Fruit fly (Drosophila melanogaster): ENCODE measurements around the gene CG6106.

- TF ChIP-seq brk (GFP tag; optimal IDR thresholded peaks at IDR 0.05) (no peak), Vsx2 (GFP tag; optimal IDR thresholded peaks at IDR 0.05; ENCODE audit: partially characterized antibody) (peak; percentile 85), Jra (GFP tag; optimal IDR thresholded peaks at IDR 0.05) (no peak), OdsH (GFP tag; optimal IDR thresholded peaks at IDR 0.05) (no peak), lola (GFP tag; optimal IDR thresholded peaks at IDR 0.05) (no peak)
These were observed 50.8 kb downstream of the CG6106 start for dm6 chrX:18409449-18409848.
